Worm (Caenorhabditis elegans) whole organism, L4 larva: ENCODE results near the gene ZK470.2.

Experiments
- F49E8.2 ChIP-seq: sonication (generic microtip); optimal IDR thresholded peaks from 2 replicates; lab custom pipeline; 2016; ENCODE audit warnings: missing compliant biosample characterization, mild to moderate bottlenecking, missing genetic modification characterization, borderline replicate concordance
- R02D3.7 ChIP-seq: fragments of 150-350 bp; sonication (generic microtip); optimal IDR thresholded peaks from 3 replicates; lab custom pipeline; 2014; ENCODE audit warnings: missing biosample characterization, missing genetic modification characterization
- aha-1 ChIP-seq: fragments of 150-350 bp; peaks from one replicate; lab custom pipeline; 2014; ENCODE audit warnings: missing biosample characterization, missing genetic modification characterization
- hlh-30 ChIP-seq: sonication (generic microtip); optimal IDR thresholded peaks from 2 replicates; lab custom pipeline; 2017; ENCODE audit warnings: antibody characterized with exemption, mild to moderate bottlenecking, missing genetic modification characterization, missing compliant biosample characterization; ENCODE audit not compliant: insufficient read depth
- lsy-2 ChIP-seq, 2 experiments: fragments of 150-350 bp in 1 of 2; sonication (generic microtip) in 1 of 2; optimal IDR thresholded peaks; 2 replicates each; lab custom pipeline; 2014 to 2017; ENCODE audit warnings: missing biosample characterization in 2 of 2, missing genetic modification characterization in 2 of 2
- mep-1 ChIP-seq: fragments of 150-350 bp; sonication (generic microtip); optimal IDR thresholded peaks from 3 replicates; lab custom pipeline; 2014; ENCODE audit warnings: missing biosample characterization, missing genetic modification characterization
- nhr-237 ChIP-seq: sonication (generic microtip); optimal IDR thresholded peaks from 2 replicates; lab custom pipeline; 2017; ENCODE audit warnings: missing biosample characterization, missing genetic modification characterization
- nhr-42 ChIP-seq: fragments of 200-800 bp; sonication (Bioruptor generic); IDR thresholded peaks from 2 replicates; pipeline ENCODE4 v1.3.6; 2022; ENCODE audit warnings: missing genetic modification characterization, missing compliant biosample characterization
- nhr-76 ChIP-seq: fragments of 150-350 bp; optimal IDR thresholded peaks from 2 replicates; lab custom pipeline; 2014; ENCODE audit warnings: missing biosample characterization, missing genetic modification characterization
- php-3 ChIP-seq: fragments of 200-800 bp; sonication (Bioruptor generic); IDR thresholded peaks from 2 replicates; pipeline ENCODE4 v1.3.6; 2022; ENCODE audit warnings: missing genetic modification reagents, missing genetic modification characterization, missing compliant biosample characterization
- snpc-1.2 ChIP-seq: fragments of 200-800 bp; sonication (Bioruptor generic); IDR thresholded peaks from 2 replicates; pipeline ENCODE4 v1.3.6; 2022; ENCODE audit warnings: missing genetic modification reagents, missing genetic modification characterization, missing compliant biosample characterization
- zfp-3 ChIP-seq: fragments of 200-800 bp; sonication (Bioruptor generic); conservative IDR thresholded peaks from 2 replicates; pipeline ENCODE4 v1.3.6; 2022; ENCODE audit warnings: missing genetic modification reagents, missing genetic modification characterization, missing compliant biosample characterization
- ztf-11 ChIP-seq: fragments of 150-350 bp; optimal IDR thresholded peaks from 2 replicates; lab custom pipeline; 2014; ENCODE audit warnings: missing biosample characterization, missing genetic modification characterization

ce11 chrX:4123368-4123767 is 11.6 kb upstream of the ZK470.2 start:
- no peak for TF ChIP-seq R02D3.7 (tag; lab: Kevin White, UChicago)
- no peak for TF ChIP-seq lsy-2 (tag; optimal IDR thresholded peaks at IDR 0.05; lab: Kevin White, UChicago)
- no peak for TF ChIP-seq snpc-1.2 (GFP tag; lab: Robert Waterston, UW)
- no peak for TF ChIP-seq nhr-237 (tag; lab: Kevin White, UChicago)
- TF ChIP-seq aha-1 (tag; lab: Kevin White, UChicago): no peak
- no peak for TF ChIP-seq nhr-76 (tag; lab: Kevin White, UChicago)
- TF ChIP-seq F49E8.2 (tag; lab: Kevin White, UChicago): no peak
- no peak for TF ChIP-seq ztf-11 (tag; lab: Kevin White, UChicago)
- TF ChIP-seq zfp-3 (GFP tag; lab: Robert Waterston, UW): no peak
- TF ChIP-seq mep-1: no peak
- no peak for TF ChIP-seq nhr-42 (GFP tag; lab: Robert Waterston, UW)
- no peak for TF ChIP-seq hlh-30 (tag; lab: Kevin White, UChicago)
- TF ChIP-seq php-3 (GFP tag; lab: Robert Waterston, UW): no peak
